Worm (Caenorhabditis elegans): Measurements from ENCODE around the gene F10E7.5.

The F10E7.5 gene

DNA sequence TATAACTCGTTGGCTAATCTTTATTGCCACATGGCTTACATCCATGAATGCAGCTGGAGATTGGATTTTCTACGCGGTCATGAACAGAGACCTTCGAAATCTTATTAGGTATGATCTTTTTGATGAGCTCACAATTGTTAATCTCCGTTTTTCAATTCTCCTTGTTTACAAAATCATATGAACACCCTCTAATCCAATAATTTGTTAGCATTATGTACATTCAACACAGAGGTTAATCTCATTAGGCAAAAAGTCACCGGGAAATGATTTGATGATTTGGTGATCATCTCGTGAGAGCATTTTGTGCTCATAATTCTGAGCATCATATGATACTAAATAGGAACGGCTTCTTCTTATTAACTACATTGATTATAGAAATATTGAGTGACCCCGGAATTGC is 34.5 kb downstream of the F10E7.5 start:
- TF ChIP-seq dmd-9 (GFP tag; IDR thresholded peaks at IDR 0.05) (no peak), mxl-2 (GFP tag; conservative IDR thresholded peaks at IDR 0.05) (no peak), hlh-11 (tag; optimal IDR thresholded peaks at IDR 0.05) (no peak), fos-1 (tag; optimal IDR thresholded peaks at IDR 0.05) (no peak), T26A8.4 (GFP tag; IDR thresholded peaks at IDR 0.05) (no peak), lin-15B (tag; optimal IDR thresholded peaks at IDR 0.05) (no peak), nhr-237 (tag; optimal IDR thresholded peaks at IDR 0.05) (no peak), ceh-82 (tag; optimal IDR thresholded peaks at IDR 0.05) (no peak), R02D3.7 (tag; optimal IDR thresholded peaks at IDR 0.05) (no peak), vab-7 (GFP tag; IDR thresholded peaks at IDR 0.05) (no peak)

DNA sequence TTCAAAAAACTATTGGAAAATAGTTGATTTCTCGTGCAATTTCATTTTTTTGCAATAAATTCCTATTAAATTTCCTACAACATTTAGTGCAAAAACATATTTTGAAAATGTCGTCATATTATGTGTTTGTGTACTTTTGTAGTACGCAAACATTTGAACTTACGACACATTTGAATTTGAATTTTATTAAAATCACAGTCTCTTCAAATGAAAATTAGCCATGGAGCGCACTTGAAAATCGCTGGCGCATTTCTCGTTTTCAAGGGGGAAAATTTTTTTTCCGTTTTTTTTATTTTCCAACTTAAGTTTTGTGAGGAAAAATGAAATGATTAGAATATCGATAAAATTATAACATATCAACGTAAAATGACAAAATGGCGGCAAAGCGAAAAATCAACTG is 35.8 kb downstream of the F10E7.5 start:
- TF ChIP-seq spr-1 (tag; optimal IDR thresholded peaks at IDR 0.05) (no peak), sdz-12 (GFP tag; optimal IDR thresholded peaks at IDR 0.05) (no peak), dve-1 (tag; optimal IDR thresholded peaks at IDR 0.05; ENCODE audit: insufficient read depth) (peak; percentile 34), lsy-2 (tag; optimal IDR thresholded peaks at IDR 0.05) (peak in 1 of 2 experiments; percentile 79), nhr-76 (tag; optimal IDR thresholded peaks at IDR 0.05) (no peak), mxl-2 (GFP tag; conservative IDR thresholded peaks at IDR 0.05) (no peak), lin-38 (GFP tag; IDR thresholded peaks at IDR 0.05) (peak; percentile 93), nhr-28 (tag; optimal IDR thresholded peaks at IDR 0.05) (no peak), ces-1 (GFP tag; optimal IDR thresholded peaks at IDR 0.05) (no peak), R02D3.7 (tag; optimal IDR thresholded peaks at IDR 0.05) (no peak), mep-1 (tag; optimal IDR thresholded peaks at IDR 0.05) (peak; percentile 32), dpl-1 (GFP tag; optimal IDR thresholded peaks at IDR 0.05) (peak; percentile 21), dmd-9 (GFP tag; IDR thresholded peaks at IDR 0.05) (no peak), dmd-6 (GFP tag; IDR thresholded peaks at IDR 0.05) (no peak), aly-2 (tag; optimal IDR thresholded peaks at IDR 0.05) (no peak), php-3 (GFP tag; IDR thresholded peaks at IDR 0.05) (no peak), F49E8.2 (tag; optimal IDR thresholded peaks at IDR 0.05; ENCODE audit: borderline replicate concordance) (peak; percentile 50), mdl-1 (tag; optimal IDR thresholded peaks at IDR 0.05) (no peak), zfp-3 (GFP tag; conservative IDR thresholded peaks at IDR 0.05) (no peak), jun-1 (tag; optimal IDR thresholded peaks at IDR 0.05) (no peak), lin-13 (GFP tag; optimal IDR thresholded peaks at IDR 0.05) (peak; percentile 17), mxl-3 (GFP tag; optimal IDR thresholded peaks at IDR 0.05) (no peak), unc-130 (GFP tag; optimal IDR thresholded peaks at IDR 0.05) (peak; percentile 32), aha-1 (tag) (peak; percentile 72)

DNA sequence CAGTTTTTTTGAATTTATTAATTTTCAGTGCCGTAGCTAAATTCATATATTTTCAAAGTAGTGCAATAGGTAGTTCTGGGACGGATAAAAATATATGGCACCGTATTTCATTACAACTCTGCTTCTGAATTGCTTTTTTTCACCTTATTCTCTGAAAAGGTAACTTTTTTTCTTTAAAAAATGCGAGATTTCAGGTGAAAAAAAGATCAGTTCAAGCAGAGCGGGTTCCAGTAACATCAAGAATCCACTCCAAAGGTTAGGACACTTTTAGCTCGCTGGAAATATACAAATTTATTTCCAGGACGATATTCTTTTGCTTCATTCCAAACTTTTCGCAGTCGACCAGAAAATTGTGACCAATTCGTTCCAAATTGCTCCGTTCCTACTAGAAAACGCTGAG is 36.3 kb downstream of the F10E7.5 start, which contains the start of gene T07F8.1:
Gene T07F8.1 (plus strand): TSS at position 301 of the 400 bp plus-strand sequence.
- TF ChIP-seq D1046.2 (GFP tag; IDR thresholded peaks at IDR 0.05) (no peak), arid-1 (GFP tag; conservative IDR thresholded peaks at IDR 0.05) (no peak), Y48G9A.11 (GFP tag; IDR thresholded peaks at IDR 0.05) (no peak), hlh-30 (tag; optimal IDR thresholded peaks at IDR 0.05; ENCODE audit: insufficient read depth) (no peak), nhr-76 (tag; optimal IDR thresholded peaks at IDR 0.05) (no peak), mdt-29 (GFP tag; IDR thresholded peaks at IDR 0.05) (no peak), mxl-2 (GFP tag; conservative IDR thresholded peaks at IDR 0.05) (no peak)

DNA sequence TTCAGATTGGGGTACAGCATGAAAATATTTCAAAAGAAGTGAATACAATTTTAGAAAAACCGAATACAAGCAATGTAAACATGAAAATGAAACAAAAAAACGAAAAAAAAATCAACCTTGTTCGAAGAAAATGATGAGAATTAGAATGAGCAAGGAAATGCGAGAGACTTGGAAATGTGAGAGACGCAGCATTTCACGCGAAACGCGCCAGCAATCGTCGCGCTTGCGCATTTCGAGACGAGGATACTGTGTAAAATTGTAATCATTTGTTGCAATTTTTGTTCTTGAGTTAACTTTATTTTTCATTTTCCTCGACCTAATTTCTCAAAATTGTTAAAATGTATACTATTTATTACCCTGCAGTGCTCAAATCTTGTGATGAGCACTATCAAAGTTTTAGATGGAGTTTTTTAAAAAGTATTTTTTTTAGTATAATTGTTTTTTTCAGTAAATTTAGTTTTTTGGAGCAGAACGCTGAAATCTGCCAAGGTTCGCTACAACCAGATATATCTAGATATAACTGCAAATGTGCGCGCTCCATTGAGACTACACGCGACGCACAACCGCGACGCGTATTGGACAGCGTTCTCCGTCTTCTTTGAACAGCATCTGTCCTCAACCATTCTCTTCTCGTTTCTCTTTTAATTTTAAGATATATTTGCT is 40.3 kb downstream of the F10E7.5 start, which contains the start of gene fust-1:
Gene fust-1 (plus strand): TSS at position 613 of the 663 bp plus-strand sequence.
- TF ChIP-seq nhr-76 (tag; optimal IDR thresholded peaks at IDR 0.05) (peak; percentile 71), unc-62 (GFP tag; optimal IDR thresholded peaks at IDR 0.05 in 1 of 2) (peak in 1 of 2 experiments; percentile 90), unc-62 (tag; optimal IDR thresholded peaks at IDR 0.05) (no peak), fos-1 (tag; optimal IDR thresholded peaks at IDR 0.05) (no peak), F44E2.7 (GFP tag; IDR thresholded peaks at IDR 0.05) (peak; percentile 67; the same call in 1 of the 2 replicates), dmd-8 (GFP tag; IDR thresholded peaks at IDR 0.05) (no peak), nhr-25 (tag; optimal IDR thresholded peaks at IDR 0.05; ENCODE audit: borderline replicate concordance, insufficient read depth) (peak; percentile 93), T20F7.1 (GFP tag; optimal IDR thresholded peaks at IDR 0.05) (peak; percentile 90), mes-2 (tag; optimal IDR thresholded peaks at IDR 0.05; ENCODE audit: poor library complexity, severe bottlenecking) (peak; percentile 96), ama-1 (optimal IDR thresholded peaks at IDR 0.05) (peak; percentile 72), mxl-3 (GFP tag; optimal IDR thresholded peaks at IDR 0.05) (peak; percentile 77), jun-1 (tag; optimal IDR thresholded peaks at IDR 0.05) (peak; percentile 85), sdz-12 (GFP tag; optimal IDR thresholded peaks at IDR 0.05) (no peak), nhr-77 (tag; optimal IDR thresholded peaks at IDR 0.05) (peak; percentile 85), mxl-2 (GFP tag; conservative IDR thresholded peaks at IDR 0.05) (peak; percentile 85; the same call in 1 of the 2 replicates), nhr-42 (GFP tag; IDR thresholded peaks at IDR 0.05) (peak; percentile 93)

All from whole organism, L4 larva.